Comparison of ENCODE assay signal across 2 worm cellular contexts in the genomic region with DNA sequence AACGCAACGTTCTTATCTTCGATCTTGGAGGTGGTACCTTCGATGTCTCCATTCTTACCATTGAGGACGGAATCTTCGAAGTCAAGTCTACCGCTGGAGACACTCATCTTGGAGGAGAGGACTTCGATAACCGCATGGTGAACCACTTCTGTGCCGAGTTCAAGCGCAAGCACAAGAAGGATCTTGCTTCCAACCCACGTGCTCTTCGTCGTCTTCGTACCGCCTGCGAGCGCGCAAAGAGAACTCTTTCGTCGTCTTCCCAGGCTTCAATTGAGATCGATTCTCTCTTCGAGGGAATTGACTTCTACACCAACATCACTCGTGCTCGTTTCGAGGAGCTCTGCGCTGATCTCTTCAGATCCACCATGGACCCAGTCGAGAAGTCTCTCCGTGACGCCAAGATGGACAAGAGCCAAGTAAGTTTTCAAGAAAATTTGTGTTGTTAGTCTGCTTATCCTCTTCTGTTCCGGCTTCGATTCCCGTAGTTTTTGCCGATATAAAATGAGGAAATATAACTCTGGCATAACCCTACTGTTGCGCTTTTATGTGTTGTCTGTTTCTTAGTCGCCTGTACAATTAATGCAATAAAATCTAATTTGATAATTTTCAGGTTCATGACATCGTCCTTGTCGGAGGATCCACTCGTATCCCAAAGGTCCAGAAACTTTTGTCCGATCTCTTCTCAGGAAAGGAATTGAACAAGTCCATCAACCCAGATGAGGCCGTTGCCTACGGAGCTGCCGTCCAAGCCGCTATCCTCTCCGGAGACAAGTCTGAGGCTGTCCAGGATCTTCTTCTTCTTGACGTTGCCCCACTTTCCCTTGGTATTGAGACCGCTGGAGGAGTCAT.
A peak's percentile ranks its signal among the peaks of the same experiment; 100 is the strongest.
TF ChIP-seq lines count a peak whose summit lies in the region.

No protein-coding gene starts in this region.

TF ChIP-seq in whole organism, L1 larva, 84 proteins besides CTCF, POLR2A, EP300 and RAD21 (continued from another document):
- no peak for TF ChIP-seq unc-86 (tag; optimal IDR thresholded peaks at IDR 0.05; lab: Kevin White, UChicago)
- no peak for TF ChIP-seq Y116A8C.19 (tag; optimal IDR thresholded peaks at IDR 0.05; lab: Kevin White, UChicago; ENCODE audit: borderline replicate concordance)
- no peak for TF ChIP-seq unc-30 (tag; optimal IDR thresholded peaks at IDR 0.05; lab: Kevin White, UChicago)
- TF ChIP-seq jun-1 (tag; optimal IDR thresholded peaks at IDR 0.05; lab: Kevin White, UChicago) = no peak
- no peak for TF ChIP-seq alr-1 (tag; optimal IDR thresholded peaks at IDR 0.05; lab: Kevin White, UChicago; ENCODE audit: borderline replicate concordance)
- no peak for TF ChIP-seq nhr-11 (tag; optimal IDR thresholded peaks at IDR 0.05; lab: Kevin White, UChicago)
- TF ChIP-seq nhr-85 (tag; lab: Kevin White, UChicago) = peak; percentile 38
- no peak for TF ChIP-seq unc-98 (GFP tag; IDR thresholded peaks at IDR 0.05; lab: Robert Waterston, UW)
- TF ChIP-seq nhr-20 (tag; optimal IDR thresholded peaks at IDR 0.05; lab: Kevin White, UChicago) = no peak
- peak; percentile 35 for TF ChIP-seq skn-1 (tag; optimal IDR thresholded peaks at IDR 0.05; lab: Kevin White, UChicago)
- no peak for TF ChIP-seq ztf-4 (tag; optimal IDR thresholded peaks at IDR 0.05; lab: Kevin White, UChicago)
- TF ChIP-seq lin-15B (tag; optimal IDR thresholded peaks at IDR 0.05; lab: Kevin White, UChicago) = no peak
- TF ChIP-seq unc-62 (GFP tag; optimal IDR thresholded peaks at IDR 0.05; lab: Kevin White, UChicago) = no peak

TF ChIP-seq in whole organism, L4 larva, 104 proteins besides CTCF, POLR2A, EP300 and RAD21 (continued from another document):
- TF ChIP-seq D1046.2 (GFP tag; IDR thresholded peaks at IDR 0.05; lab: Robert Waterston, UW) (no peak; the same call in 1 of the 2 replicates), snpc-1.2 (GFP tag; IDR thresholded peaks at IDR 0.05; lab: Robert Waterston, UW) (peak; percentile 75)
